Fruit fly (Drosophila melanogaster) whole organism, embryonic: ENCODE results near the gene mirr.

Experiments
- Awh ChIP-seq: fragments of 200-800 bp; sonication (Bioruptor generic); IDR thresholded peaks from 2 replicates; pipeline ENCODE4, ENCODE4 v1.3.6; 2022; ENCODE audit warnings: missing biosample characterization, missing genetic modification characterization
- C15 ChIP-seq: fragments of 200-800 bp; sonication (Bioruptor generic); IDR thresholded peaks from 3 replicates; pipeline ENCODE4 v1.3.6; 2022; ENCODE audit warnings: missing biosample characterization, missing genetic modification characterization
- CG11093 ChIP-seq: fragments of 200-800 bp; sonication (Bioruptor generic); IDR thresholded peaks from 3 replicates; pipeline ENCODE4 v1.3.6; 2022; ENCODE audit warnings: missing biosample characterization, missing genetic modification characterization
- CG11723 ChIP-seq: fragments of 200-800 bp; sonication (Bioruptor generic); optimal IDR thresholded peaks from 2 replicates; lab custom pipeline; 2017; ENCODE audit warnings: missing biosample characterization, mild to moderate bottlenecking, missing genetic modification characterization
- CG13287 ChIP-seq: fragments of 200-800 bp; sonication (Bioruptor generic); IDR thresholded peaks from 2 replicates; pipeline ENCODE4 v1.3.6; 2022; ENCODE audit warnings: missing biosample characterization, missing genetic modification characterization; ENCODE audit not compliant: partially characterized antibody
- CG13624 ChIP-seq: fragments of 200-800 bp; sonication (Bioruptor generic); optimal IDR thresholded peaks from 2 replicates; lab custom pipeline; 2016; ENCODE audit warnings: missing biosample characterization, missing genetic modification characterization
- CG17186 ChIP-seq: fragments of 200-800 bp; sonication (Bioruptor generic); optimal IDR thresholded peaks from 3 replicates; lab custom pipeline; 2017; ENCODE audit warnings: missing biosample characterization, missing genetic modification reagents, missing genetic modification characterization
- CG17361 ChIP-seq: fragments of 200-800 bp; sonication (Bioruptor generic); IDR thresholded peaks from 3 replicates; pipeline ENCODE4 v1.3.6; 2022; ENCODE audit warnings: missing biosample characterization, missing genetic modification characterization
- CG17385 ChIP-seq: fragments of 200-800 bp; sonication (Bioruptor generic); optimal IDR thresholded peaks from 3 replicates; lab custom pipeline; 2018; ENCODE audit warnings: missing biosample characterization, mild to moderate bottlenecking, missing genetic modification characterization
- CG18619 ChIP-seq: fragments of 200-800 bp; sonication (Bioruptor generic); optimal IDR thresholded peaks from 3 replicates; lab custom pipeline; 2017; ENCODE audit warnings: missing biosample characterization, mild to moderate bottlenecking, missing genetic modification characterization
- CG2116 ChIP-seq: fragments of 200-800 bp; sonication (Bioruptor generic); optimal IDR thresholded peaks from 3 replicates; lab custom pipeline; 2018; ENCODE audit warnings: missing biosample characterization, mild to moderate bottlenecking, missing genetic modification characterization
- CG2712 ChIP-seq: fragments of 200-800 bp; optimal IDR thresholded peaks from 3 replicates; lab custom pipeline; 2019; ENCODE audit warnings: missing biosample characterization, mild to moderate bottlenecking, missing genetic modification characterization, moderate library complexity
- CG30431 ChIP-seq: fragments of 200-800 bp; sonication (Bioruptor generic); optimal IDR thresholded peaks from 2 replicates; lab custom pipeline; 2017; ENCODE audit warnings: missing biosample characterization, missing genetic modification characterization
- CG31224 ChIP-seq: fragments of 200-800 bp; sonication (Bioruptor generic); IDR thresholded peaks from 2 replicates; pipeline ENCODE4 v1.3.6; 2022; ENCODE audit warnings: missing biosample characterization, missing genetic modification characterization
- CG31388 ChIP-seq: fragments of 200-800 bp; sonication (Bioruptor generic); optimal IDR thresholded peaks from 2 replicates; lab custom pipeline; 2016; ENCODE audit warnings: missing biosample characterization, missing genetic modification characterization
- CG33557 ChIP-seq: fragments of 200-800 bp; sonication (Bioruptor generic); optimal IDR thresholded peaks from 2 replicates; lab custom pipeline; 2019; ENCODE audit warnings: missing biosample characterization, mild to moderate bottlenecking, missing genetic modification characterization, moderate library complexity
- CG34224 ChIP-seq: fragments of 200-800 bp; sonication (Bioruptor generic); IDR thresholded peaks from 3 replicates; pipeline ENCODE4 v1.3.6; 2022; ENCODE audit warnings: missing biosample characterization, missing genetic modification characterization; ENCODE audit not compliant: partially characterized antibody
- CG4282 ChIP-seq: fragments of 200-800 bp; sonication (Bioruptor generic); optimal IDR thresholded peaks from 2 replicates; lab custom pipeline; 2016; ENCODE audit warnings: missing biosample characterization, missing genetic modification characterization
- CG7357 ChIP-seq: fragments of 200-800 bp; sonication (Bioruptor generic); IDR thresholded peaks from 3 replicates; pipeline ENCODE4 v1.3.6; 2022; ENCODE audit warnings: missing biosample characterization, missing genetic modification characterization
- Dip2 ChIP-seq: fragments of 200-800 bp; sonication (Bioruptor generic); IDR thresholded peaks from 2 replicates; pipeline ENCODE4 v1.3.6; 2022; ENCODE audit warnings: missing biosample characterization, missing genetic modification characterization
- Dip3 ChIP-seq: fragments of 200-800 bp; sonication (Bioruptor generic); optimal IDR thresholded peaks from 3 replicates; lab custom pipeline; 2016; ENCODE audit warnings: missing biosample characterization, missing genetic modification characterization
- Doc3 ChIP-seq: fragments of 200-800 bp; sonication (Bioruptor generic); IDR thresholded peaks from 3 replicates; pipeline ENCODE4 v1.3.6; 2022; ENCODE audit warnings: missing biosample characterization, missing genetic modification characterization; ENCODE audit not compliant: partially characterized antibody
- E2f2 ChIP-seq: fragments of 200-800 bp; sonication (Bioruptor generic); IDR thresholded peaks from 2 replicates; pipeline ENCODE4 v1.3.6; 2022; ENCODE audit warnings: missing biosample characterization, missing genetic modification characterization
- Ets97D ChIP-seq: fragments of 200-800 bp; sonication (Bioruptor generic); optimal IDR thresholded peaks from 3 replicates; lab custom pipeline; 2016; ENCODE audit warnings: missing biosample characterization, missing genetic modification characterization
- Mes4 ChIP-seq: fragments of 200-800 bp; sonication (Bioruptor generic); optimal IDR thresholded peaks from 2 replicates; lab custom pipeline; 2016; ENCODE audit warnings: missing biosample characterization, missing genetic modification characterization
- NfI ChIP-seq: fragments of 200-800 bp; sonication (Bioruptor generic); optimal IDR thresholded peaks from 3 replicates; lab custom pipeline; 2018; ENCODE audit warnings: missing biosample characterization, mild to moderate bottlenecking, missing genetic modification characterization, moderate library complexity
- Oaz ChIP-seq: fragments of 200-800 bp; sonication (Bioruptor generic); IDR thresholded peaks from 2 replicates; pipeline ENCODE4 v1.3.6; 2022; ENCODE audit warnings: missing biosample characterization, missing genetic modification characterization
- Opbp ChIP-seq: fragments of 200-800 bp; sonication (Bioruptor generic); IDR thresholded peaks from 3 replicates; pipeline ENCODE4 v1.3.6; 2022; ENCODE audit warnings: missing biosample characterization, missing genetic modification characterization; ENCODE audit not compliant: partially characterized antibody
- Optix ChIP-seq: fragments of 200-800 bp; sonication (Bioruptor generic); IDR thresholded peaks from 3 replicates; pipeline ENCODE4 v1.3.6; 2022; ENCODE audit warnings: missing biosample characterization, missing genetic modification characterization
- PHDP ChIP-seq: fragments of 200-800 bp; sonication (Bioruptor generic); optimal IDR thresholded peaks from 3 replicates; lab custom pipeline; 2018; ENCODE audit warnings: missing biosample characterization, mild to moderate bottlenecking, missing genetic modification characterization, moderate library complexity
- amos ChIP-seq: fragments of 200-800 bp; sonication (Bioruptor generic); IDR thresholded peaks from 2 replicates; pipeline ENCODE4 v1.3.6; 2022; ENCODE audit warnings: missing biosample characterization, missing genetic modification characterization; ENCODE audit not compliant: partially characterized antibody
- dmrt11E ChIP-seq: fragments of 200-800 bp; sonication (Bioruptor generic); optimal IDR thresholded peaks from 3 replicates; lab custom pipeline; 2018; ENCODE audit warnings: missing biosample characterization, mild to moderate bottlenecking, missing genetic modification characterization, moderate library complexity
- gfzf ChIP-seq: fragments of 200-800 bp; sonication (Bioruptor generic); optimal IDR thresholded peaks from 2 replicates; lab custom pipeline; 2016; ENCODE audit warnings: missing biosample characterization, mild to moderate bottlenecking, missing genetic modification characterization, moderate library complexity
- hbn ChIP-seq: fragments of 200-800 bp; sonication (Bioruptor generic); IDR thresholded peaks from 2 replicates; pipeline ENCODE4 v1.3.6; 2022; ENCODE audit warnings: missing biosample characterization, missing genetic modification characterization; ENCODE audit not compliant: partially characterized antibody
- jumu ChIP-seq: fragments of 200-800 bp; sonication (Bioruptor generic); optimal IDR thresholded peaks from 3 replicates; lab custom pipeline; 2016; ENCODE audit warnings: missing biosample characterization, missing genetic modification characterization
- lov ChIP-seq, 2 experiments: fragments of 200-800 bp in 1 of 2; fragments of >200 bp in 1 of 2; sonication (Bioruptor generic) in 1 of 2; IDR thresholded peaks in 1 of 2; optimal IDR thresholded peaks in 1 of 2; 2 replicates in 1 of 2; 3 replicates in 1 of 2; pipeline versions ENCODE4 v1.3.6 to Lab custom; 2017 to 2022; ENCODE audit warnings: missing biosample characterization in 1 of 2, missing genetic modification characterization in 1 of 2
- nmo ChIP-seq: fragments of 200-800 bp; sonication (Bioruptor generic); optimal IDR thresholded peaks from 2 replicates; lab custom pipeline; 2018; ENCODE audit warnings: missing biosample characterization, mild to moderate bottlenecking, missing genetic modification characterization, moderate library complexity
- p53 ChIP-seq: fragments of 200-800 bp; sonication (Bioruptor generic); optimal IDR thresholded peaks from 2 replicates; lab custom pipeline; 2016; ENCODE audit warnings: missing biosample characterization, missing genetic modification characterization
- pfk ChIP-seq: fragments of 200-800 bp; sonication (Bioruptor generic); optimal IDR thresholded peaks from 2 replicates; lab custom pipeline; 2018; ENCODE audit warnings: missing biosample characterization, mild to moderate bottlenecking, missing genetic modification characterization, moderate library complexity
- phol ChIP-seq: fragments of 200-800 bp; sonication (Bioruptor generic); optimal IDR thresholded peaks from 3 replicates; lab custom pipeline; 2018; ENCODE audit warnings: missing biosample characterization, mild to moderate bottlenecking, missing genetic modification characterization, moderate library complexity
- prd ChIP-seq, 3 experiments: fragments of >200 bp in 2 of 3; fragments of 200-800 bp in 1 of 3; sonication (Bioruptor generic) in 1 of 3; optimal IDR thresholded peaks in 2 of 3; IDR thresholded peaks in 1 of 3; 2 replicates in 2 of 3; 3 replicates in 1 of 3; pipeline versions ENCODE4 v1.3.6 to Lab custom; 2017 to 2022; ENCODE audit warnings: missing biosample characterization in 1 of 3, missing genetic modification characterization in 1 of 3
- ranshi ChIP-seq: fragments of 200-800 bp; sonication (Bioruptor generic); IDR thresholded peaks from 2 replicates; pipeline ENCODE4 v1.3.6; 2022; ENCODE audit warnings: missing biosample characterization, missing genetic modification characterization
- sna ChIP-seq: fragments of 200-800 bp; sonication (Bioruptor generic); IDR thresholded peaks from 2 replicates; pipeline ENCODE4 v1.3.6; 2022; ENCODE audit warnings: missing biosample characterization, missing genetic modification characterization; ENCODE audit not compliant: partially characterized antibody
- tna ChIP-seq: fragments of 200-800 bp; sonication (Bioruptor generic); IDR thresholded peaks from 2 replicates; pipeline ENCODE4 v1.3.6; 2022; ENCODE audit warnings: missing biosample characterization, missing genetic modification characterization; ENCODE audit not compliant: partially characterized antibody
- tx ChIP-seq: fragments of 200-800 bp; sonication (Bioruptor generic); optimal IDR thresholded peaks from 2 replicates; lab custom pipeline; 2016; ENCODE audit warnings: missing biosample characterization, missing genetic modification characterization
- unc-4 ChIP-seq: fragments of 200-800 bp; sonication (Bioruptor generic); IDR thresholded peaks from 2 replicates; pipeline ENCODE4 v1.3.6; 2022; ENCODE audit warnings: missing biosample characterization, missing genetic modification characterization; ENCODE audit not compliant: partially characterized antibody
- zen2 ChIP-seq: fragments of 200-800 bp; sonication (Bioruptor generic); IDR thresholded peaks from 3 replicates; pipeline ENCODE4 v1.3.6; 2022; ENCODE audit warnings: missing biosample characterization, missing genetic modification characterization; ENCODE audit not compliant: partially characterized antibody
- zf30C ChIP-seq: fragments of 200-800 bp; sonication (Bioruptor generic); optimal IDR thresholded peaks from 3 replicates; lab custom pipeline; 2018; ENCODE audit warnings: missing biosample characterization, mild to moderate bottlenecking, missing genetic modification characterization

The mirr gene

dm6 chr3L:12734550-12735012 lies 41.1 kb downstream of the mirr start, which contains the start of the genes SmD1 and Ptp69D (continued):
- peak; percentile 90 for TF ChIP-seq pfk
- TF ChIP-seq Oaz (GFP tag; lab: Robert Waterston, UW): no peak
- TF ChIP-seq zf30C: no peak
- no peak for TF ChIP-seq C15 (GFP tag; lab: Robert Waterston, UW)
- TF ChIP-seq CG30431 (GFP tag; lab: Kevin White, UChicago): no peak
- no peak for TF ChIP-seq CG11093
- TF ChIP-seq CG34224: peak; percentile 44; the same call in 2 of the 3 replicates
- TF ChIP-seq CG18619 (GFP tag; lab: Kevin White, UChicago): no peak
- no peak for TF ChIP-seq Dip3 (GFP tag; lab: Kevin White, UChicago)
- TF ChIP-seq NfI (GFP tag; lab: Kevin White, UChicago): no peak
- TF ChIP-seq phol (tag; lab: Kevin White, UChicago): peak; percentile 60
- TF ChIP-seq jumu (GFP tag; lab: Kevin White, UChicago): no peak
- TF ChIP-seq Dip2: no peak
- no peak for TF ChIP-seq CG31224 (GFP tag; lab: Robert Waterston, UW)
- TF ChIP-seq CG11723: peak; percentile 47
- no peak for TF ChIP-seq CG4282 (GFP tag; lab: Kevin White, UChicago)
- TF ChIP-seq CG17186: peak; percentile 56
- TF ChIP-seq CG13287 (GFP tag; lab: Robert Waterston, UW): peak; percentile 78
- TF ChIP-seq CG2116 (GFP tag; lab: Kevin White, UChicago): peak; percentile 83
- TF ChIP-seq sna (GFP tag; lab: Robert Waterston, UW): peak; percentile 81
- peak; percentile 54; the same call in 1 of the 2 replicates for TF ChIP-seq tna (GFP tag; lab: Robert Waterston, UW)
- peak; percentile 59 for TF ChIP-seq hbn (GFP tag; lab: Robert Waterston, UW)
- TF ChIP-seq unc-4 (GFP tag; lab: Robert Waterston, UW): peak; percentile 77
- TF ChIP-seq dmrt11E (tag; lab: Kevin White, UChicago): peak; percentile 10
- TF ChIP-seq CG31388 (GFP tag; lab: Kevin White, UChicago): no peak
- peak; percentile 68 for TF ChIP-seq nmo (GFP tag; lab: Kevin White, UChicago)
- no peak for TF ChIP-seq p53
- no peak for TF ChIP-seq lov (optimal IDR thresholded peaks at IDR 0.05; lab: Kevin White, UChicago)
- no peak for TF ChIP-seq lov (GFP tag; IDR thresholded peaks at IDR 0.05; lab: Robert Waterston, UW)
- TF ChIP-seq CG2712 (tag; lab: Kevin White, UChicago): peak; percentile 58
- TF ChIP-seq prd (optimal IDR thresholded peaks at IDR 0.05; lab: Kevin White, UChicago): no peak
- TF ChIP-seq prd (GFP tag; IDR thresholded peaks at IDR 0.05; lab: Robert Waterston, UW): no peak
- TF ChIP-seq zen2 (GFP tag; lab: Robert Waterston, UW): peak; percentile 32; the same call in 1 of the 3 replicates
- TF ChIP-seq amos: peak; percentile 77
- TF ChIP-seq CG17385 (GFP tag; lab: Kevin White, UChicago): no peak
- TF ChIP-seq gfzf (GFP tag; lab: Kevin White, UChicago): peak; percentile 7
- peak; percentile 12; the same call in 1 of the 2 replicates for TF ChIP-seq E2f2
- TF ChIP-seq CG13624 (GFP tag; lab: Kevin White, UChicago): no peak
- TF ChIP-seq Opbp (GFP tag; lab: Robert Waterston, UW): peak; percentile 70; the same call in 2 of the 3 replicates
- no peak for TF ChIP-seq Optix (GFP tag; lab: Robert Waterston, UW)
- TF ChIP-seq tx (GFP tag; lab: Kevin White, UChicago): no peak
- no peak for TF ChIP-seq CG7357 (GFP tag; lab: Robert Waterston, UW)
- peak; percentile 73 for TF ChIP-seq Doc3
- TF ChIP-seq Ets97D (GFP tag; lab: Kevin White, UChicago): peak; percentile 2
- TF ChIP-seq Mes4 (GFP tag; lab: Kevin White, UChicago): no peak
- TF ChIP-seq CG17361 (GFP tag; lab: Robert Waterston, UW): peak; percentile 65; the same call in 2 of the 3 replicates
- TF ChIP-seq CG33557: peak; percentile 13
- no peak for TF ChIP-seq ranshi (GFP tag; lab: Robert Waterston, UW)
- TF ChIP-seq PHDP (tag; lab: Kevin White, UChicago): peak; percentile 7
- TF ChIP-seq Awh (GFP tag; lab: Robert Waterston, UW): no peak
